Fruit fly (Drosophila melanogaster) whole organism, wandering third instar larva: Measurements from ENCODE around the gene Rab19.

Experiments used
- CG32264 ChIP-seq: fragments of 200-800 bp; sonication (Bioruptor generic); optimal IDR thresholded peaks from 2 replicates; lab custom pipeline; 2016; ENCODE audit warnings: missing biosample characterization, missing genetic modification characterization
- CG9705 ChIP-seq: fragments of 200-800 bp; sonication (Bioruptor generic); optimal IDR thresholded peaks from 2 replicates; lab custom pipeline; 2018; ENCODE audit warnings: missing biosample characterization, mild to moderate bottlenecking, missing genetic modification characterization
- CrebA ChIP-seq: fragments of 200-800 bp; sonication (Bioruptor generic); optimal IDR thresholded peaks from 2 replicates; lab custom pipeline; 2016; ENCODE audit warnings: missing biosample characterization, mild to moderate bottlenecking, missing genetic modification characterization, borderline replicate concordance
- Dfd ChIP-seq: fragments of >200 bp; optimal IDR thresholded peaks from 2 replicates; lab custom pipeline; 2017; ENCODE audit warnings: missing biosample characterization, missing genetic modification characterization
- HLH106 ChIP-seq: fragments of 200-800 bp; optimal IDR thresholded peaks from 3 replicates; lab custom pipeline; 2019; ENCODE audit warnings: missing biosample characterization, mild to moderate bottlenecking, missing genetic modification characterization, moderate library complexity
- Hnf4 ChIP-seq: fragments of 200-800 bp; sonication (Bioruptor generic); optimal IDR thresholded peaks from 2 replicates; lab custom pipeline; 2016; ENCODE audit warnings: missing biosample characterization, mild to moderate bottlenecking, missing genetic modification characterization
- Hr78 ChIP-seq: fragments of >200 bp; optimal IDR thresholded peaks from 2 replicates; lab custom pipeline; 2017; ENCODE audit warnings: missing biosample characterization, missing genetic modification characterization
- Hr83 ChIP-seq: fragments of 200-300 bp; sonication (Bioruptor generic); optimal IDR thresholded peaks from 2 replicates; lab custom pipeline; 2016; ENCODE audit warnings: missing biosample characterization, mild to moderate bottlenecking, missing genetic modification characterization, moderate library complexity; ENCODE audit not compliant: poor library complexity, severe bottlenecking
- Jra ChIP-seq: sonication (Bioruptor generic); optimal IDR thresholded peaks from 2 replicates; lab custom pipeline; 2016; ENCODE audit warnings: missing biosample characterization, missing genetic modification characterization
- Myc ChIP-seq: fragments of >200 bp; optimal IDR thresholded peaks from 2 replicates; lab custom pipeline; 2017
- OdsH ChIP-seq: fragments of 200-800 bp; sonication (Bioruptor generic); optimal IDR thresholded peaks from 2 replicates; lab custom pipeline; 2016; ENCODE audit warnings: missing biosample characterization, mild to moderate bottlenecking, missing genetic modification characterization
- Rel ChIP-seq, 2 experiments: fragments of 200-800 bp; sonication (Bioruptor generic) in 1 of 2; optimal IDR thresholded peaks; 2 replicates in 1 of 2; 3 replicates in 1 of 2; lab custom pipeline; 2016 to 2019; ENCODE audit warnings: mild to moderate bottlenecking in 2 of 2, missing biosample characterization in 2 of 2, missing genetic modification characterization in 2 of 2, moderate library complexity in 1 of 2
- Sp1 ChIP-seq: fragments of 200-800 bp; sonication (Bioruptor generic); optimal IDR thresholded peaks from 3 replicates; lab custom pipeline; 2019; ENCODE audit warnings: missing biosample characterization, mild to moderate bottlenecking, missing genetic modification characterization, moderate library complexity
- Vsx2 ChIP-seq: fragments of 200-300, 225-300 bp; sonication (Bioruptor generic); optimal IDR thresholded peaks from 2 replicates; lab custom pipeline; 2018; ENCODE audit warnings: missing biosample characterization, missing genetic modification characterization; ENCODE audit not compliant: partially characterized antibody
- br ChIP-seq: fragments of 200-800 bp; sonication (Bioruptor generic); optimal IDR thresholded peaks from 2 replicates; lab custom pipeline; 2016; ENCODE audit warnings: missing biosample characterization, missing genetic modification characterization
- brk ChIP-seq: fragments of 200-800 bp; sonication (Bioruptor generic); optimal IDR thresholded peaks from 2 replicates; lab custom pipeline; 2016; ENCODE audit warnings: missing biosample characterization, mild to moderate bottlenecking, missing genetic modification characterization
- dl ChIP-seq, 2 experiments: fragments of 175-275, 200-275 bp in 1 of 2; fragments of 200-275 bp in 1 of 2; sonication (Bioruptor generic); optimal IDR thresholded peaks; lab custom pipeline; 2018; ENCODE audit warnings: mild to moderate bottlenecking in 2 of 2, missing biosample characterization in 2 of 2, missing genetic modification characterization in 2 of 2, moderate library complexity in 2 of 2; ENCODE audit not compliant: partially characterized antibody in 2 of 2, insufficient read depth in 1 of 2
- dmrt93B ChIP-seq: fragments of 200-800 bp; sonication (Bioruptor generic); optimal IDR thresholded peaks from 2 replicates; lab custom pipeline; 2018; ENCODE audit warnings: missing biosample characterization, mild to moderate bottlenecking, missing genetic modification characterization
- dsf ChIP-seq: sonication (Bioruptor generic); optimal IDR thresholded peaks from 2 replicates; lab custom pipeline; 2016; ENCODE audit warnings: missing biosample characterization, missing genetic modification characterization, borderline replicate concordance
- ey ChIP-seq: fragments of 200-800 bp; sonication (Bioruptor generic); optimal IDR thresholded peaks from 2 replicates; lab custom pipeline; 2016; ENCODE audit warnings: missing biosample characterization, missing genetic modification characterization
- foxo ChIP-seq, 2 experiments: fragments of 200-800 bp; sonication (Bioruptor generic); optimal IDR thresholded peaks; 2 replicates in 1 of 2; 3 replicates in 1 of 2; lab custom pipeline; 2016 to 2017; ENCODE audit warnings: missing biosample characterization in 2 of 2, missing genetic modification characterization in 2 of 2
- fru ChIP-seq: fragments of 200-800 bp; sonication (Bioruptor generic); optimal IDR thresholded peaks from 3 replicates; lab custom pipeline; 2016; ENCODE audit warnings: missing biosample characterization, mild to moderate bottlenecking, missing genetic modification characterization
- h ChIP-seq: fragments of 200-800 bp; sonication (Bioruptor generic); optimal IDR thresholded peaks from 3 replicates; lab custom pipeline; 2016; ENCODE audit warnings: missing biosample characterization, mild to moderate bottlenecking, missing genetic modification characterization
- lola ChIP-seq: fragments of >200 bp; optimal IDR thresholded peaks from 2 replicates; lab custom pipeline; 2017; ENCODE audit warnings: missing biosample characterization, missing genetic modification characterization
- psq ChIP-seq: fragments of 200-800 bp; sonication (Bioruptor generic); optimal IDR thresholded peaks from 3 replicates; lab custom pipeline; 2017; ENCODE audit warnings: missing biosample characterization, mild to moderate bottlenecking, missing genetic modification characterization, moderate library complexity
- rgr ChIP-seq: fragments of 200-800 bp; sonication (Bioruptor generic); optimal IDR thresholded peaks from 3 replicates; lab custom pipeline; 2016; ENCODE audit warnings: missing biosample characterization, mild to moderate bottlenecking, missing genetic modification characterization
- sage ChIP-seq: fragments of 200-800 bp; sonication (Bioruptor generic); optimal IDR thresholded peaks from 2 replicates; lab custom pipeline; 2016; ENCODE audit warnings: missing biosample characterization, mild to moderate bottlenecking, missing genetic modification characterization
- sv ChIP-seq: fragments of 200-800 bp; sonication (Bioruptor generic); optimal IDR thresholded peaks from 3 replicates; lab custom pipeline; 2016; ENCODE audit warnings: missing biosample characterization, missing genetic modification characterization
- tai ChIP-seq: sonication (Bioruptor generic); optimal IDR thresholded peaks from 2 replicates; lab custom pipeline; 2016; ENCODE audit warnings: missing biosample characterization, missing genetic modification characterization
- usp ChIP-seq: fragments of >200 bp; optimal IDR thresholded peaks from 2 replicates; lab custom pipeline; 2017; ENCODE audit warnings: missing biosample characterization, missing genetic modification characterization
- woc ChIP-seq: sonication (Bioruptor generic); optimal IDR thresholded peaks from 2 replicates; lab custom pipeline; 2016; ENCODE audit warnings: missing biosample characterization, mild to moderate bottlenecking, missing genetic modification characterization

Gene Rab19

DNA sequence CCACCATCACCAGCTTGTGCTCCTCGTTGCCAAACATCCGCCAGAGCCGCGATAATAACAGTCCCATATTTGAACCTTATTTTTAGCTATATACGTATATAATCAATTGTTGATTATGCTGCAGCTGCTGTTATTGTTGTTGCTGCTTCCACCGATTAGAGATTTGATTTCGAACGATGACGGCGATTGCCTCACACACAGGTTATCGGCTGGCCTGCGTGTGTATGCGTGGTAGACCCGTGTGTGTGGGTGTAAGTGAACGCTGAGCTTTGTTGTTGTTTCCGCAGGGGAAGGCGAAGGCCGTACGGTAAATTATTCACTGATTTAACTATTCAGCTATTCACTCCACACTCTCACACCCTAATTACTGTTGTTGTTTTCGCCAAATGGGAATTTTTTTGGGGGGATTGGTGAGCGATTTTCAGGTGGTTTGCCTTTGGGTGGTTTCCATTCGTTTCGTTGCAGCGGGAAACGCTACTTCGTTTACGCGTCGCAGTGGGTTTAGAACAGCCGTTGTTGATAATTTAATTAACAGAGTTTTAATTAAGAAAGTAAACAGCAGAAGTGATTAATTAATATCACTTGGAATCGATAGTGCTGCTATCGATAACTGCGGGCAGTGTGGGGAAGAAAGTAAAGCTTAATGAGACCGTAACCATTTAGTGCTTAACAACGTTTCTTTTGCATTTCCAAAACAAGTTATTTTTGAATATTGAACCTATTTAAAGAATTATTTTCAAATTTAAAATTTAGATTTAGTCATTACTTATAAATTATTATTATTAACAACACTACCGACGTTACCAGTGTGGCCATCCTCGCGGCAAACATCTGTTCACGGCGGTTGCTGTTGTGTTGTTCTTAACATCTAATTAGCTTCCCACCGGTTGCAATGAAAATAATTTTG, 2.7 kb downstream of the Rab19 start, which contains the start of the genes Arl5 and CG13671 (continued):
- TF ChIP-seq Rel (GFP tag; optimal IDR thresholded peaks at IDR 0.05; lab: Kevin White, UChicago) = no peak
- peak; percentile 55 for TF ChIP-seq Rel (tag; optimal IDR thresholded peaks at IDR 0.05; lab: Kevin White, UChicago)
- no peak for TF ChIP-seq woc
- TF ChIP-seq Hr83 (GFP tag; lab: Kevin White, UChicago) = peak; percentile 30
- TF ChIP-seq Jra (GFP tag; lab: Kevin White, UChicago) = peak; percentile 88
- no peak for TF ChIP-seq dl (GFP tag; optimal IDR thresholded peaks at IDR 0.05; lab: Kevin White, UChicago; ENCODE audit: insufficient read depth in 1 of 2, partially characterized antibody in 2 of 2)

DNA sequence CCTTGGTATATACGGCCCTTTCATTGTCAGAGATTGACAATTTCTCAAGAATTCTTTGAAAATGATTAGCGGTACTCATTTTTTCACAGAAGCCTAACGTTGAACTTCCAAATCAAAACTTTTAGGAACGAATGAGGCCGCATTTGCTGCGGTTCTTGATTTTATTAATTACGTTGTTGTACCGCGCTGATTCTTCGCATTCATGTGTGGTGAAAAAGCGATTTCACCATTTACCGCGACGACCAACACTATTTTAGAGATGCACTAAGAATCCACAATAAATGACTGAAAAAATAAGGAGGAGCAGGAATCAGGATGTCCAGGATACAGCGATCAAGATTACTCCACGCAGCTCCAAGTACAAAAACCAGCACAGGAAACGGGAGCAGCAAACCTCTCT, 7.1 kb downstream of the Rab19 start, which contains the start of the genes CG7194 and Sbp2:
TSS of gene CG7194 (minus strand) at position 148 of the 400 bp plus-strand sequence.
TSS of gene Sbp2 (plus strand) at position 246 of the 400 bp plus-strand sequence.
- TF ChIP-seq Vsx2 (GFP tag; lab: Kevin White, UChicago) (no peak), h (no peak), rgr (GFP tag; lab: Kevin White, UChicago) (peak; percentile 12), Myc (lab: Kevin White, UChicago) (peak; percentile 27), usp (no peak), Hr78 (no peak), psq (GFP tag; lab: Kevin White, UChicago) (peak; percentile 7), Sp1 (GFP tag; lab: Kevin White, UChicago) (no peak)

DNA sequence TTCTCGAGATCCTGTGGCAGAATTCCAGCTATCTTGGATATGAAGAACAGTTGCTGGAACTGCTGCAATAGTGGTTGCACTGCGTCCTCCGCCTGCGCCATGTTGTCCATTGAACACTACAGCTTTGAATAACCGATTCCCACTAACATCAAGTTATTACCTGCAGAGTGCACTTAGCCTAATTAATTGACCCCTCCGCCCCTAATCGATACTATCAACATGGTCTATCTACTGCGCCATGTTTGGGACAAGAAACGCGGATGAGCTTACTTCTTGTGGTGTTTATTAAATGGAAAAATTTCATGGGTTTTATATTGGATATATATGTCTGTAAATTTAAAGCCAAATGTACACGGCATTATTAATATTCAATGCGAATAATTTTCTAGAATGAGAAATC, 10.1 kb downstream of the Rab19 start, which contains the start of gene Gr66a:
TSS of gene Gr66a (minus strand) at position 101 of the 400 bp plus-strand sequence.
- no peak for TF ChIP-seq rgr (GFP tag; lab: Kevin White, UChicago)
- no peak for TF ChIP-seq Myc (lab: Kevin White, UChicago)
- TF ChIP-seq dl (GFP tag; optimal IDR thresholded peaks at IDR 0.05; lab: Kevin White, UChicago; ENCODE audit: insufficient read depth in 1 of 2, partially characterized antibody in 2 of 2) = no peak
- no peak for TF ChIP-seq usp
- TF ChIP-seq, all 38 proteins: peak for 0

DNA sequence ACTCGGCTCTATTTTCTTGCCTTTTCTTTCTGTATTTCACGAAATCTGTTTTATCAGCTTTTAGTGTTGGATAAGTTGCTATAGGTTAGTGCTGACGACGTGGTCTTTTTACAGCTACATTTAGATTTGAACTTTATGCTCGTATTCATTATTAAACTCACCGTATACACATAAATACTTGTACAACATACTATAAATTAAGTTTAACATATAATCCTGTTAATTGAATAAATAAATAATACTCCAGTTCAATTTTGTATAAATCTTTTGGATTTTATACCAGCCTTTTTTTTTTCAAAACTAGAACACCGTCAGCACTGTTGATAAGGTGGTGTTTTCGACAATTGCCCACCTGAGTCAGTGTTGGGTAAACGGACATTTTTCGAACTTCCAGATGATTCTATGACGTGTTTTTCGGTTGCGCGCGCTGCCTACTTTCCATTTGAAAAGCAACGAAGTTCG, 12.1 kb downstream of the Rab19 start, which contains the start of gene BI-1:
TSS of gene BI-1 (minus strand) at position 51 of the 462 bp plus-strand sequence.
- peak; percentile 80 for TF ChIP-seq h
- TF ChIP-seq Sp1 (GFP tag; lab: Kevin White, UChicago) = peak; percentile 79
- TF ChIP-seq br (GFP tag; lab: Kevin White, UChicago) = peak; percentile 69
- peak; percentile 63 for TF ChIP-seq Jra (GFP tag; lab: Kevin White, UChicago)
- peak; percentile 7 for TF ChIP-seq sage (GFP tag; lab: Kevin White, UChicago)
- no peak for TF ChIP-seq dmrt93B
- TF ChIP-seq Myc (lab: Kevin White, UChicago) = peak; percentile 99
- no peak for TF ChIP-seq CG32264 (GFP tag; lab: Kevin White, UChicago)
- TF ChIP-seq CrebA (GFP tag; lab: Kevin White, UChicago) = no peak
- TF ChIP-seq fru = peak; percentile 84
- peak; percentile 78 for TF ChIP-seq rgr (GFP tag; lab: Kevin White, UChicago)
- TF ChIP-seq OdsH (GFP tag; lab: Kevin White, UChicago) = peak; percentile 44
- peak; percentile 68 for TF ChIP-seq Hnf4 (GFP tag; lab: Kevin White, UChicago)
- peak; percentile 86 for TF ChIP-seq woc
- peak; percentile 75 for TF ChIP-seq psq (GFP tag; lab: Kevin White, UChicago)
- no peak for TF ChIP-seq Vsx2 (GFP tag; lab: Kevin White, UChicago)
- TF ChIP-seq brk = peak; percentile 64
- TF ChIP-seq Hr78 = no peak
- TF ChIP-seq Dfd (GFP tag; lab: Kevin White, UChicago) = no peak
- TF ChIP-seq lola (GFP tag; lab: Kevin White, UChicago) = no peak
- peak; percentile 69 for TF ChIP-seq CG9705 (GFP tag; lab: Kevin White, UChicago)
- TF ChIP-seq foxo (GFP tag; optimal IDR thresholded peaks at IDR 0.05; lab: Kevin White, UChicago) = peak in 1 of 2 experiments; percentile 83
- TF ChIP-seq sv (GFP tag; lab: Kevin White, UChicago) = peak; percentile 29
- TF ChIP-seq Rel (GFP tag; optimal IDR thresholded peaks at IDR 0.05; lab: Kevin White, UChicago) = no peak
- peak; percentile 56 for TF ChIP-seq Rel (tag; optimal IDR thresholded peaks at IDR 0.05; lab: Kevin White, UChicago)
- peak; percentile 25 for TF ChIP-seq ey
- no peak for TF ChIP-seq tai (GFP tag; lab: Kevin White, UChicago)
- peak; percentile 79 for TF ChIP-seq HLH106 (tag; lab: Kevin White, UChicago)
- TF ChIP-seq dsf = peak; percentile 21
- TF ChIP-seq, all 38 proteins: peak for 20
